Fruit fly (Drosophila melanogaster) whole organism, adult: Measurements from ENCODE around the gene rtet.

Source experiments
- CG11617 ChIP-seq: fragments of 200-800 bp; sonication (Bioruptor generic); optimal IDR thresholded peaks from 2 replicates; lab custom pipeline; 2017; ENCODE audit warnings: mild to moderate bottlenecking, missing biosample characterization, missing genetic modification reagents, missing genetic modification characterization
- CG12768 ChIP-seq: fragments of 200-800 bp; sonication (Bioruptor generic); optimal IDR thresholded peaks from 2 replicates; lab custom pipeline; 2017; ENCODE audit warnings: missing biosample characterization, missing genetic modification characterization, mild to moderate bottlenecking, moderate library complexity, missing genetic modification reagents
- CG33017 ChIP-seq: fragments of 200-800 bp; sonication (Bioruptor generic); optimal IDR thresholded peaks from 2 replicates; lab custom pipeline; 2018; ENCODE audit warnings: missing biosample characterization, mild to moderate bottlenecking, missing genetic modification characterization, moderate library complexity
- CG7045 ChIP-seq: fragments of 200-800 bp; sonication (Bioruptor generic); optimal IDR thresholded peaks from 2 replicates; lab custom pipeline; 2017; ENCODE audit warnings: missing biosample characterization, mild to moderate bottlenecking, missing genetic modification characterization
- Clk ChIP-seq: fragments of 200-800 bp; sonication (Bioruptor generic); optimal IDR thresholded peaks from 2 replicates; lab custom pipeline; 2017; ENCODE audit warnings: missing biosample characterization, missing genetic modification characterization
- Crg-1 ChIP-seq: fragments of 200-800 bp; sonication (Bioruptor generic); optimal IDR thresholded peaks from 2 replicates; lab custom pipeline; 2016; ENCODE audit warnings: missing biosample characterization, missing genetic modification characterization
- bab1 ChIP-seq: fragments of 200-800 bp; sonication (Bioruptor generic); optimal IDR thresholded peaks from 3 replicates; lab custom pipeline; 2019; ENCODE audit warnings: missing biosample characterization, mild to moderate bottlenecking, missing genetic modification characterization, moderate library complexity
- cic ChIP-seq: fragments of 200-800 bp; sonication (Bioruptor generic); optimal IDR thresholded peaks from 2 replicates; lab custom pipeline; 2017; ENCODE audit warnings: missing biosample characterization, mild to moderate bottlenecking, missing genetic modification characterization, moderate library complexity
- ovo ChIP-seq: fragments of 200-800 bp; sonication (Bioruptor generic); optimal IDR thresholded peaks from 2 replicates; lab custom pipeline; 2016; ENCODE audit warnings: missing biosample characterization, missing genetic modification characterization

dm6 chr3R:21129617-21130016, 21.4 kb downstream of the rtet start, which contains the start of gene Obp93a:
- TF ChIP-seq bab1 (GFP tag; lab: Kevin White, UChicago) (no peak), CG33017 (tag; lab: Kevin White, UChicago) (no peak), CG7045 (GFP tag; lab: Kevin White, UChicago) (no peak), Crg-1 (no peak), CG12768 (GFP tag; lab: Kevin White, UChicago) (no peak), ovo (GFP tag; lab: Kevin White, UChicago) (no peak), Clk (GFP tag; lab: Kevin White, UChicago) (no peak), CG11617 (GFP tag; lab: Kevin White, UChicago) (no peak), cic (no peak)
